Fruit fly (Drosophila melanogaster): ENCODE results near the gene CG13731.

Gene CG13731

dm6 chr3L:17427013-17427412, 38.3 kb upstream of the CG13731 start, which contains the start of gene Polr3G (continued):
- peak; percentile 35 for TF ChIP-seq HmgZ (tag; optimal IDR thresholded peaks at IDR 0.05)
- no peak for TF ChIP-seq gsb-n (tag; optimal IDR thresholded peaks at IDR 0.05)
- TF ChIP-seq Usf (GFP tag; optimal IDR thresholded peaks at IDR 0.05) = no peak
- TF ChIP-seq CG13894 (tag; optimal IDR thresholded peaks at IDR 0.05) = peak; percentile 16
- no peak for TF ChIP-seq p53 (GFP tag; optimal IDR thresholded peaks at IDR 0.05)
- peak; percentile 20 for TF ChIP-seq CG30403 (GFP tag; optimal IDR thresholded peaks at IDR 0.05)
- TF ChIP-seq CG9797 (GFP tag; optimal IDR thresholded peaks at IDR 0.05) = no peak
- no peak for TF ChIP-seq CG8290 (GFP tag; optimal IDR thresholded peaks at IDR 0.05)
- peak in 1 of 2 experiments; percentile 36 for TF ChIP-seq CG8290 (tag; optimal IDR thresholded peaks at IDR 0.05)
- no peak for TF ChIP-seq CG18619 (GFP tag; optimal IDR thresholded peaks at IDR 0.05)
- peak in 1 of 2 experiments; percentile 11 for TF ChIP-seq bsh (GFP tag; optimal IDR thresholded peaks at IDR 0.05)
- peak; percentile 23 for TF ChIP-seq CG4424 (GFP tag; optimal IDR thresholded peaks at IDR 0.05)
- peak; percentile 15 for TF ChIP-seq CG13424 (tag; optimal IDR thresholded peaks at IDR 0.05)
- no peak for TF ChIP-seq crol (GFP tag; IDR thresholded peaks at IDR 0.05)
- TF ChIP-seq CG10267 (tag; optimal IDR thresholded peaks at IDR 0.05) = peak; percentile 10
- TF ChIP-seq Fer1 (GFP tag; optimal IDR thresholded peaks at IDR 0.05) = peak; percentile 26
- no peak for TF ChIP-seq CG18476 (GFP tag; optimal IDR thresholded peaks at IDR 0.05)
- peak; percentile 56 for TF ChIP-seq Rfx (GFP tag; IDR thresholded peaks at IDR 0.05)
- no peak for TF ChIP-seq fd64A (GFP tag; optimal IDR thresholded peaks at IDR 0.05)
- no peak for TF ChIP-seq CG6175 (GFP tag; IDR thresholded peaks at IDR 0.05)
- peak; percentile 92 for TF ChIP-seq MBD-R2 (GFP tag; IDR thresholded peaks at IDR 0.05)
- TF ChIP-seq gcm (GFP tag; optimal IDR thresholded peaks at IDR 0.05) = peak; percentile 4
- no peak for TF ChIP-seq Eip74EF (GFP tag; optimal IDR thresholded peaks at IDR 0.05)
- peak; percentile 32 for TF ChIP-seq trem (tag; optimal IDR thresholded peaks at IDR 0.05)
- no peak for TF ChIP-seq Atf6 (GFP tag; IDR thresholded peaks at IDR 0.05)
- no peak for TF ChIP-seq CG4820 (GFP tag; optimal IDR thresholded peaks at IDR 0.05)
- peak in 1 of 2 experiments; percentile 15 for TF ChIP-seq dpn (GFP tag; optimal IDR thresholded peaks at IDR 0.05)
- TF ChIP-seq CG11504 (tag; optimal IDR thresholded peaks at IDR 0.05) = peak; percentile 6
- peak; percentile 16 for TF ChIP-seq tin (GFP tag; optimal IDR thresholded peaks at IDR 0.05)
- TF ChIP-seq row (GFP tag; IDR thresholded peaks at IDR 0.05) = peak; percentile 83
- peak; percentile 22 for TF ChIP-seq B-H2 (GFP tag; optimal IDR thresholded peaks at IDR 0.05)
- peak; percentile 21 for TF ChIP-seq CG18262 (tag; optimal IDR thresholded peaks at IDR 0.05)
- TF ChIP-seq slbo (GFP tag; IDR thresholded peaks at IDR 0.05) = peak; percentile 51
- TF ChIP-seq Hsf (GFP tag; optimal IDR thresholded peaks at IDR 0.05) = peak; percentile 40
- TF ChIP-seq CG10147 (GFP tag; optimal IDR thresholded peaks at IDR 0.05) = peak; percentile 7
- peak; percentile 29 for TF ChIP-seq CG12769 (tag; optimal IDR thresholded peaks at IDR 0.05)
- TF ChIP-seq Scr (GFP tag; IDR thresholded peaks at IDR 0.05; ENCODE audit: partially characterized antibody) = no peak
- TF ChIP-seq CG34376 (GFP tag; optimal IDR thresholded peaks at IDR 0.05) = peak; percentile 23
- TF ChIP-seq CG14014 (GFP tag; IDR thresholded peaks at IDR 0.05) = 0 out of 2 replicates have a peak, but pooled peaks have one; percentile 22
- no peak for TF ChIP-seq rib (GFP tag; IDR thresholded peaks at IDR 0.05)
- no peak for TF ChIP-seq ssp (GFP tag; IDR thresholded peaks at IDR 0.05)
- TF ChIP-seq lbe (GFP tag; optimal IDR thresholded peaks at IDR 0.05) = peak; percentile 22
- peak; percentile 86 for TF ChIP-seq sens (GFP tag)
- TF ChIP-seq CG12659 (GFP tag; optimal IDR thresholded peaks at IDR 0.05) = peak; percentile 7
- no peak for TF ChIP-seq chinmo (GFP tag; IDR thresholded peaks at IDR 0.05; ENCODE audit: partially characterized antibody)
- TF ChIP-seq az2 (GFP tag; optimal IDR thresholded peaks at IDR 0.05) = peak; percentile 18
- no peak for TF ChIP-seq ara (GFP tag; IDR thresholded peaks at IDR 0.05)
- TF ChIP-seq dmrt99B (tag; optimal IDR thresholded peaks at IDR 0.05) = no peak
- TF ChIP-seq E2f2 (GFP tag; IDR thresholded peaks at IDR 0.05) = no peak; the same call in 1 of the 2 replicates
- TF ChIP-seq CG1603 (tag; optimal IDR thresholded peaks at IDR 0.05) = peak; percentile 43
- no peak for TF ChIP-seq crc (GFP tag; optimal IDR thresholded peaks at IDR 0.05)
